Fruit fly (Drosophila melanogaster): ENCODE data around the gene CG10232.

The CG10232 gene

DNA sequence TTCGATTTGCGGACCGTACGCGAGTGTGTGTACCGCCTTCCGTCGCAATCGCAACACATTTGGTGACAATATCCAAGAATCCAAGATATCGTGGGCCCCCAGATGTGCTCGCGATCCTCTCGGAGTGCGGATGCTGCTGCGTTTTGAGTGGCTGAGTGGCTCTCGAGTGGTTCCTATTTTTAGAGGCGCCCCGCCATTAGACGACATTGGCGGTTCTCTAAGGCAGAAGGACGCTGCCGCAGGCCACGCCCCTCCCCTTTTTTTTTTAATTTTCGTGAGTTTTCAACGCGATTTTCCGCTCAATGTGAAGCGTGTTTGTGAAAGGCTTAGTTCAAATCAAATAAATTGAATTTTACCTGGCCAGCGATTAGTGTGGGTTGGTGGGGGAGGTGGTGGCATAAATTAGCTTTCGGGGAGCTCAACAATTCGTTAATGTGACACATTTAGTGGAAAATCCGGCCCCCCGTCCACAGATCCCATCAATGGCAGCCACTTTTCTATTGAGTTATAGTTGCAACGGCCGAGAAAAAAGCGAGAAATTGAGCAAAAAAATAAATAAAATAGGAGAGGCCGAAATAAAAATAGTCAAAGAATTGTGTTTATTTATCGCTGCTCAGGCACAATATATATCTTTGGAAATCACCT, 3.0 kb downstream of the CG10232 start, which contains the start of gene nau:
Gene nau, minus strand, starts transcription at position 61 of the 645 bp plus-strand sequence.
- TF ChIP-seq Hnf4 (GFP tag; optimal IDR thresholded peaks at IDR 0.05) (no peak), Abd-B (GFP tag; optimal IDR thresholded peaks at IDR 0.05) (no peak), Vsx2 (GFP tag; optimal IDR thresholded peaks at IDR 0.05; ENCODE audit: partially characterized antibody) (no peak), CG32264 (GFP tag; optimal IDR thresholded peaks at IDR 0.05) (no peak), N (GFP tag; optimal IDR thresholded peaks at IDR 0.05) (no peak), psq (GFP tag; optimal IDR thresholded peaks at IDR 0.05) (no peak), Mio (GFP tag; optimal IDR thresholded peaks at IDR 0.05) (no peak), sv (GFP tag; optimal IDR thresholded peaks at IDR 0.05) (no peak), CrebA (GFP tag; optimal IDR thresholded peaks at IDR 0.05; ENCODE audit: borderline replicate concordance) (no peak), br (GFP tag; optimal IDR thresholded peaks at IDR 0.05) (no peak), ey (GFP tag; optimal IDR thresholded peaks at IDR 0.05) (no peak), CG9705 (GFP tag; optimal IDR thresholded peaks at IDR 0.05) (no peak), fru (GFP tag; optimal IDR thresholded peaks at IDR 0.05) (no peak), woc (GFP tag; optimal IDR thresholded peaks at IDR 0.05) (no peak)

DNA sequence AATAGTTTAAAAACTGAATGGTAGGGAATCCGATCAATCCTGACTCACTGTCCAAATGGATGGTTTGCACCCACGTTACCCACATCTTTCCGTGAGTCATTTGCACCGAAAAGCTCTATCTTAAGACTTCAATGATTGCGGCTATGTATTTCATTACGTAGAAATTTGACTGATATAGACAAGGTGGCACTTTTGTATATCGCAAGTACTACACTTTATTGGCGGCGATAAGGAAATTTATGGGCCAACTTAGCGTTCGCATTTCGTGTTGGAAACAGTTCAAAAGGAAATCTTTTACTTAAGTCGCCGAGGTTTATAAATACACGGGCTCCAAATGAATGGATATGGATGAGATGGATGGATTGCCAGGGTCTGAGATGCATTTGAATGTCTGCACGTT, 6.6 kb downstream of the CG10232 start:
- TF ChIP-seq brk (GFP tag; optimal IDR thresholded peaks at IDR 0.05) (no peak), pan (optimal IDR thresholded peaks at IDR 0.05) (no peak), CG32264 (GFP tag; optimal IDR thresholded peaks at IDR 0.05) (no peak), Dif (GFP tag; optimal IDR thresholded peaks at IDR 0.05; ENCODE audit: partially characterized antibody) (no peak), CrebA (GFP tag; optimal IDR thresholded peaks at IDR 0.05; ENCODE audit: borderline replicate concordance) (peak; percentile 84)

DNA sequence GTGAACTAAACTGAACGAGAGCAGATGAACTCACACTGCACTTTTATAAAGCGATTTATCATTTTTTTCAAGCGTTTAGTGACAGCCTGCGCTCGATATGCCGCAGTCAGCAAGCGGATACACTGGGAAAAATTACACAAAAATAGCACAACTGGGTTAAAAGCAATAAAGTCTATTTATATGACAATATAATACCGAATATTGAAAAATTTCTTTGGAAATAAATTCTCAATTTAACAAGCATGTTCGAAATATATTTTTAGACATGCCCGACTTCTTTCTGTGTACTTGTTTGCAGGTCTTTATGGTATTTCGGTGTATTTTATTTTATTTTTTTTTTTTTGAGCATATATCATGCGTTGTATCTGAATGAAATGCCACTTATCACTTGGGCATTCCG, 7.5 kb downstream of the CG10232 start:
- TF ChIP-seq dl (GFP tag; optimal IDR thresholded peaks at IDR 0.05; ENCODE audit: insufficient read depth in 1 of 2, partially characterized antibody in 2 of 2) (no peak), OdsH (GFP tag; optimal IDR thresholded peaks at IDR 0.05) (peak; percentile 88), Hr83 (GFP tag; optimal IDR thresholded peaks at IDR 0.05; ENCODE audit: poor library complexity, severe bottlenecking) (no peak), Dfd (GFP tag; optimal IDR thresholded peaks at IDR 0.05) (no peak), pan (optimal IDR thresholded peaks at IDR 0.05) (no peak), foxo (GFP tag; optimal IDR thresholded peaks at IDR 0.05) (peak; percentile 55 to 88), N (GFP tag; optimal IDR thresholded peaks at IDR 0.05) (no peak), HLH106 (tag; optimal IDR thresholded peaks at IDR 0.05) (peak; percentile 78), Vsx2 (GFP tag; optimal IDR thresholded peaks at IDR 0.05; ENCODE audit: partially characterized antibody) (no peak), CG32264 (GFP tag; optimal IDR thresholded peaks at IDR 0.05) (peak; percentile 61), sage (GFP tag; optimal IDR thresholded peaks at IDR 0.05) (peak; percentile 65), Myc (optimal IDR thresholded peaks at IDR 0.05) (no peak), usp (GFP tag; optimal IDR thresholded peaks at IDR 0.05) (no peak), br (GFP tag; optimal IDR thresholded peaks at IDR 0.05) (peak; percentile 90), ey (GFP tag; optimal IDR thresholded peaks at IDR 0.05) (peak; percentile 86), CG9705 (GFP tag; optimal IDR thresholded peaks at IDR 0.05) (peak; percentile 74), Abd-B (GFP tag; optimal IDR thresholded peaks at IDR 0.05) (no peak), brk (GFP tag; optimal IDR thresholded peaks at IDR 0.05) (peak; percentile 72), Dif (GFP tag; optimal IDR thresholded peaks at IDR 0.05; ENCODE audit: partially characterized antibody) (no peak), Hr78 (GFP tag; optimal IDR thresholded peaks at IDR 0.05) (no peak), tai (GFP tag; optimal IDR thresholded peaks at IDR 0.05) (peak; percentile 76), psq (GFP tag; optimal IDR thresholded peaks at IDR 0.05) (peak; percentile 76), GATAd (GFP tag; optimal IDR thresholded peaks at IDR 0.05) (no peak), Rel (GFP tag; optimal IDR thresholded peaks at IDR 0.05) (peak; percentile 22), Rel (tag; optimal IDR thresholded peaks at IDR 0.05) (peak; percentile 21), CrebA (GFP tag; optimal IDR thresholded peaks at IDR 0.05; ENCODE audit: borderline replicate concordance) (no peak), Sp1 (GFP tag; optimal IDR thresholded peaks at IDR 0.05) (peak; percentile 86), h (GFP tag; optimal IDR thresholded peaks at IDR 0.05) (peak; percentile 90), sv (GFP tag; optimal IDR thresholded peaks at IDR 0.05) (peak; percentile 45), Jra (GFP tag; optimal IDR thresholded peaks at IDR 0.05) (peak; percentile 83), lola (GFP tag; optimal IDR thresholded peaks at IDR 0.05) (no peak), Hnf4 (GFP tag; optimal IDR thresholded peaks at IDR 0.05) (peak; percentile 91), fru (GFP tag; optimal IDR thresholded peaks at IDR 0.05) (peak; percentile 87), dmrt93B (GFP tag; optimal IDR thresholded peaks at IDR 0.05) (peak; percentile 75), jim (GFP tag; optimal IDR thresholded peaks at IDR 0.05) (no peak), Mio (GFP tag; optimal IDR thresholded peaks at IDR 0.05) (peak; percentile 10), woc (GFP tag; optimal IDR thresholded peaks at IDR 0.05) (peak; percentile 65), rgr (GFP tag; optimal IDR thresholded peaks at IDR 0.05) (peak; percentile 87), dsf (GFP tag; optimal IDR thresholded peaks at IDR 0.05; ENCODE audit: borderline replicate concordance) (peak; percentile 37)

All from whole organism, wandering third instar larva.